Worm (Caenorhabditis elegans) whole organism, L4/young adult: ENCODE data around the gene fbxa-42.
"Not testable (repeated sequence)": the region's sequence is repeated elsewhere in the genome, so short reads cannot be mapped to it uniquely, and the experiment has no call there.

Source experiments
- W03F9.2 ChIP-seq: fragments of 150-350 bp; optimal IDR thresholded peaks from 2 replicates; lab custom pipeline; 2014; ENCODE audit warnings: missing biosample characterization, missing genetic modification characterization
- dao-5 ChIP-seq: sonication (generic microtip); optimal IDR thresholded peaks from 2 replicates; lab custom pipeline; 2016; ENCODE audit warnings: missing genotype, missing genetic modification characterization, moderate library complexity, missing compliant biosample characterization
- him-1 ChIP-seq: sonication (generic microtip); optimal IDR thresholded peaks from 2 replicates; lab custom pipeline; 2016; ENCODE audit warnings: missing genotype, missing genetic modification reagents, missing genetic modification characterization, missing compliant biosample characterization

fbxa-42 gene

DNA sequence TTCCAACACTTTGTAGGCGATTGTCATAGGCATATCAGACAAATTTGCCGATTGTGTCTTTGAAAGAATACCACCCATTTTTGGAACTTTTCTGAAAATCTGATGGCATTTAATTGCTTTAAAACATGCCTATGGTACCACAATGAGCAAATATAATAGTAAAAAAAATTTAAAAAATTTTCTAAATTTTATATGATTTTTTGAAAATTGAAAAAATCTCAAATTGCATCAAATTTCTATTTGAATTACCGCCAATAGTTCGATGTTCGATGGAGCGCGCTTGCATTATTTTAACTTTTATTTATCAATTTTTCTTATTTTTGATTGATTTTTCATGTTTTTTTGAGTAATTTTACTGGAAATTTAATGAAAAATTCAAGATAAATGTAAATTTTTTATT is at the start of gene fbxa-42:
Gene fbxa-42 (minus strand): TSS at position 101 of the 400 bp plus-strand sequence.
- TF ChIP-seq him-1; W03F9.2 (tag; lab: Kevin White, UChicago); dao-5: not testable (repeated sequence)

DNA sequence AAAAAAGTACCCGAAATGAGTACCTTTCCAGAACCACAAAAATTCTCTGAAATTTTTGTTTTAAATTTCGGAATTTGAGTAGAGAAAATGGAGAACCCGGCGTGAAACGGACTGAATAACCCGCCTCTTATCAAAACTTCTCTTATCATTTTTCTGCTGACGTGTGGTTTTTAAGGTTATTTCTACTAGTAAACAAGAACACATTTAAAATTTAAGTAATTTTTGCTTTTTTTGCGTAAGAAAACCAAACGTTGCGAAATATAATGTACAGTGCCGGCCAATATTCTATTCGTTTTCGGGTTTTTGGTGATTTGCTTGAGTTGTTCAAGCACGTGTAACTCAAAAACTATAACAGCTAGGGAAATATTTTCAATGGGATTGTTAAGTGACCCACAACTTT is 49.7 kb upstream of the fbxa-42 start:
- TF ChIP-seq W03F9.2 (tag; lab: Kevin White, UChicago): no peak

- no peak for TF ChIP-seq him-1
- TF ChIP-seq W03F9.2 (tag; lab: Kevin White, UChicago): no peak
- TF ChIP-seq dao-5: no peak
Measured at ce11 chrIII:2308026-2308425, 46.8 kb upstream of the fbxa-42 start, which contains the start of the genes fbxa-1 and Y54F10BM.20. TSS of gene fbxa-1 (minus strand) at chrIII:2308126. TSS of gene Y54F10BM.20 (plus strand) at chrIII:2308256.

- no peak for TF ChIP-seq dao-5
- no peak for TF ChIP-seq W03F9.2 (tag; lab: Kevin White, UChicago)
- TF ChIP-seq him-1: no peak
Measured at ce11 chrIII:2304867-2305266, 43.6 kb upstream of the fbxa-42 start, which contains the start of gene Y54F10BM.9. TSS of gene Y54F10BM.9 (minus strand) at chrIII:2304927.

ce11 chrIII:2304149-2304548 is 42.9 kb upstream of the fbxa-42 start:
- no peak for TF ChIP-seq W03F9.2 (tag; lab: Kevin White, UChicago)
- TF ChIP-seq him-1: no peak
- no peak for TF ChIP-seq dao-5

ce11 chrIII:2294736-2295135 is 33.5 kb upstream of the fbxa-42 start:
- TF ChIP-seq dao-5 (no peak), W03F9.2 (tag; lab: Kevin White, UChicago) (no peak), him-1 (no peak)

- no peak for TF ChIP-seq dao-5
- no peak for TF ChIP-seq W03F9.2 (tag; lab: Kevin White, UChicago)
Measured at ce11 chrIII:2291139-2291538, 29.9 kb upstream of the fbxa-42 start, which contains the start of gene fbxa-219. TSS of gene fbxa-219 (plus strand) at chrIII:2291415.

DNA sequence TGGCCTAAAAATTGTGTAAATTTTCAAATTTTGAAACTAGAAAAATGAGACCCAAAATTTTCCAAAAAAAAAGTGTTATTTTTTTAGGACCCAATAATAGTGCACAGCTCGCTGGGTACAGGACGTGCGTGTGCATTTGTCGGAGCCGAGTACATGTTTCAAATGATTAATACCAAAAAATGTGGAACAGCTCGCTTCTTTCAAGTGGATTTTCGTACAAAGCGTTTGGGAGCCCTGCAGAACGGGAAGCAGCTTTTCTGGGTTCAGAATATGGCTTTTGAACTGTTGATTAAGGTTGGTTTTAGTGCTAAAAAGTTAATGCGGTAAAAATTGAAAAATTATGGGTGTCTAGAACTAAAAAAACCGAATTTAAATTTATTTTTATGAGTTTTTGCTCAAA is 27.0 kb upstream of the fbxa-42 start:
- TF ChIP-seq dao-5 (no peak), W03F9.2 (tag; lab: Kevin White, UChicago) (no peak), him-1 (no peak)

- TF ChIP-seq him-1 (no peak), dao-5 (no peak), W03F9.2 (tag; lab: Kevin White, UChicago) (no peak)
Measured at ce11 chrIII:2283341-2283847, 22.1 kb upstream of the fbxa-42 start.

ce11 chrIII:2281975-2282957 is 21.0 kb upstream of the fbxa-42 start, which contains the start of gene Y54F10BM.3:
TSS of gene Y54F10BM.3 (plus strand) at chrIII:2282025.
- TF ChIP-seq him-1 (no peak), dao-5 (no peak), W03F9.2 (tag; lab: Kevin White, UChicago) (no peak)

- no peak for TF ChIP-seq W03F9.2 (tag; lab: Kevin White, UChicago)
- no peak for TF ChIP-seq dao-5
- no peak for TF ChIP-seq him-1
Measured at ce11 chrIII:2280569-2280968, 19.3 kb upstream of the fbxa-42 start, which contains the start of gene Y54F10BM.22. TSS of gene Y54F10BM.22 (plus strand) at chrIII:2280899.

DNA sequence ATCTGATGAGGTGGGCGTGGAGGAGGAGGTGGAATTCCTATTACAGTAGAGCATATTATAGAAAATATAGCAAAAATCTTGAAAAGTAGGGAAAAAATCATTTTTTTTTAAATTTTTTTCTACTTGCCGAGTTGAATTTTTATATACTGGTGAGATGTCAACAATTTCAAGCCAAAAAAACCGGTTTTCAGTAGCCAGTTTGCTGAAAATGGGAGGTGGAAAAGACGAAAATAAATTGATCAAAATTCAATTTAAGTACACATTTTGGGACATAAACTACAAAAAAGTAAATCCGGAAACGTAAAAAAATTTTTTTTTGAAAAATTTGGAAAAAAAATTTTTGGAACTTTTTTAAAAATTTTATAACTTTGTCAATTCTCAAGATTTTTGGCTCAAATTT is 18.2 kb upstream of the fbxa-42 start, which contains the start of gene Y54F10BM.23:
Gene Y54F10BM.23 (minus strand): TSS at position 101 of the 400 bp plus-strand sequence.
- TF ChIP-seq dao-5 (no peak), W03F9.2 (tag; lab: Kevin White, UChicago) (no peak), him-1 (no peak)

- TF ChIP-seq W03F9.2 (tag; lab: Kevin White, UChicago) (no peak), him-1 (no peak), dao-5 (no peak)
Measured at ce11 chrIII:2276842-2277241, 15.6 kb upstream of the fbxa-42 start, which contains the start of gene Y54F10BM.21. TSS of gene Y54F10BM.21 (plus strand) at chrIII:2277142.

DNA sequence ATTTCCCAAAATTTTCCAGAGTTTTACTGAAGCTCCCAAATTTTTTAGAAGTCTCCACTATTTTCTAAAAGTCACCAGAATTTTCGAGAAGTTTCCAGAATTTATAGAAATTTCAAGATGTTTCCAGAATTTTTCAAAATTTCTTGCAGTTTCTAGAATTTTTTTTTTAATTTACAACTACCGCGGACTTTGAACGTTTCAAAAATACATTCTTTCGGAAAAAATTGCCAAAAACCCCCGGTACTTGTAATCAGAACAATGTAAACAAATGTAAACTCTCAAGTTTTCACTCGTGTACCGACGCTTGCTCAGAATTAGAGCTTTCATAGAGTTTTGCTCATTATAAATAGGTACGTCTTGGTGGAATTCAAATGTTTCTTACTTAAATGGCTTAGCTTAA is 11.5 kb upstream of the fbxa-42 start, which contains the start of gene fbxa-39:
Gene fbxa-39 (plus strand): TSS at position 301 of the 400 bp plus-strand sequence.
- TF ChIP-seq W03F9.2 (tag; lab: Kevin White, UChicago): no peak
- TF ChIP-seq him-1: no peak
- no peak for TF ChIP-seq dao-5
